Fruit fly (Drosophila melanogaster) whole organism, embryonic: Measurements from ENCODE around the gene BckdhA.

Source experiments
- Abd-B ChIP-seq: fragments of 200-800 bp; sonication (Bioruptor generic); optimal IDR thresholded peaks from 2 replicates; lab custom pipeline; 2018; ENCODE audit warnings: missing biosample characterization, mild to moderate bottlenecking, missing genetic modification characterization, moderate library complexity
- CG10321 ChIP-seq: fragments of 200-800 bp; sonication (Bioruptor generic); IDR thresholded peaks from 2 replicates; pipeline ENCODE4 v1.3.6; 2022; ENCODE audit warnings: missing biosample characterization, missing genetic modification characterization
- CG13287 ChIP-seq: fragments of 200-800 bp; sonication (Bioruptor generic); IDR thresholded peaks from 2 replicates; pipeline ENCODE4 v1.3.6; 2022; ENCODE audit warnings: missing biosample characterization, missing genetic modification characterization; ENCODE audit not compliant: partially characterized antibody
- CG14050 ChIP-seq: fragments of 200-800 bp; sonication (Bioruptor generic); IDR thresholded peaks from 3 replicates; pipeline ENCODE4 v1.3.6; 2022; ENCODE audit warnings: missing biosample characterization, missing genetic modification characterization
- CG14860 ChIP-seq: fragments of 200-800 bp; sonication (Bioruptor generic); IDR thresholded peaks from 3 replicates; pipeline ENCODE4 v1.3.6; 2022; ENCODE audit warnings: missing biosample characterization, missing genetic modification characterization; ENCODE audit not compliant: partially characterized antibody
- CG2199 ChIP-seq: fragments of 200-800 bp; sonication (Bioruptor generic); IDR thresholded peaks from 3 replicates; pipeline ENCODE4 v1.3.6; 2022; ENCODE audit warnings: missing biosample characterization, missing genetic modification characterization
- E2f1 ChIP-seq: fragments of 200-800 bp; sonication (Bioruptor generic); IDR thresholded peaks from 2 replicates; pipeline ENCODE4 v1.3.6; 2022; ENCODE audit warnings: missing biosample characterization, missing genetic modification characterization
- Nf-YB ChIP-seq: fragments of 200-800 bp; sonication (Bioruptor generic); optimal IDR thresholded peaks from 3 replicates; lab custom pipeline; 2019; ENCODE audit warnings: missing biosample characterization, mild to moderate bottlenecking, missing genetic modification characterization, moderate library complexity
- Ravus ChIP-seq: fragments of 200-800 bp; sonication (Bioruptor generic); IDR thresholded peaks from 2 replicates; pipeline ENCODE4 v1.3.6; 2022; ENCODE audit warnings: missing biosample characterization, missing genetic modification characterization
- Xrp1 ChIP-seq: fragments of 200-800 bp; sonication (Bioruptor generic); IDR thresholded peaks from 2 replicates; pipeline ENCODE4 v1.3.6; 2022; ENCODE audit warnings: missing biosample characterization, missing genetic modification characterization
- sc ChIP-seq, 3 experiments: fragments of >200 bp in 2 of 3; fragments of 200-800 bp in 1 of 3; sonication (Bioruptor generic) in 1 of 3; optimal IDR thresholded peaks; 2 replicates in 2 of 3; 3 replicates in 1 of 3; lab custom pipeline; 2017; ENCODE audit warnings: mild to moderate bottlenecking in 1 of 3, missing biosample characterization in 1 of 3, missing genetic modification characterization in 1 of 3, missing genetic modification reagents in 1 of 3
- scrt ChIP-seq: fragments of 200-800 bp; sonication (Bioruptor generic); optimal IDR thresholded peaks from 2 replicates; lab custom pipeline; 2018; ENCODE audit warnings: missing biosample characterization, mild to moderate bottlenecking, missing genetic modification characterization, moderate library complexity
- tll ChIP-seq, 2 experiments: fragments of 200-800 bp in 1 of 2; fragments of >200 bp in 1 of 2; sonication (Bioruptor generic) in 1 of 2; optimal IDR thresholded peaks; 2 replicates each; lab custom pipeline; 2017 to 2019; ENCODE audit warnings: missing biosample characterization in 2 of 2, missing genetic modification characterization in 2 of 2, mild to moderate bottlenecking in 1 of 2, moderate library complexity in 1 of 2

dm6 chr3R:9596615-9597014 lies 41.0 kb downstream of the BckdhA start:
- TF ChIP-seq CG14050 (GFP tag; lab: Robert Waterston, UW) (no peak), scrt (GFP tag; lab: Kevin White, UChicago) (no peak), Xrp1 (GFP tag; lab: Robert Waterston, UW) (no peak), E2f1 (GFP tag; lab: Robert Waterston, UW) (no peak), CG10321 (GFP tag; lab: Robert Waterston, UW) (no peak), CG14860 (GFP tag; lab: Robert Waterston, UW) (no peak), tll (GFP tag; optimal IDR thresholded peaks at IDR 0.05; lab: Kevin White, UChicago) (no peak), CG2199 (GFP tag; lab: Robert Waterston, UW) (no peak), Nf-YB (GFP tag; lab: Kevin White, UChicago) (no peak), sc (optimal IDR thresholded peaks at IDR 0.05; lab: Kevin White, UChicago) (no peak), sc (GFP tag; optimal IDR thresholded peaks at IDR 0.05; lab: Kevin White, UChicago) (no peak), CG13287 (GFP tag; lab: Robert Waterston, UW) (no peak), Abd-B (GFP tag; lab: Kevin White, UChicago) (no peak), Ravus (GFP tag; lab: Robert Waterston, UW) (no peak)
